Worm (Caenorhabditis elegans): ENCODE data around the gene ZK643.6.

ce11 chrIII:8910139-8910538 lies 50.4 kb downstream of the ZK643.6 start:
- TF ChIP-seq pqm-1 (tag; optimal IDR thresholded peaks at IDR 0.05) (no peak), nhr-77 (tag; optimal IDR thresholded peaks at IDR 0.05) (no peak)
